Worm (Caenorhabditis elegans) whole organism, L4 larva: ENCODE data around the gene clec-66.

Experiments used
- F10B5.3 ChIP-seq: sonication (generic microtip); optimal IDR thresholded peaks from 2 replicates; lab custom pipeline; 2016; ENCODE audit warnings: mild to moderate bottlenecking, missing genetic modification characterization, missing compliant biosample characterization
- F49E8.2 ChIP-seq: sonication (generic microtip); optimal IDR thresholded peaks from 2 replicates; lab custom pipeline; 2016; ENCODE audit warnings: missing compliant biosample characterization, mild to moderate bottlenecking, missing genetic modification characterization, borderline replicate concordance
- R02D3.7 ChIP-seq: fragments of 150-350 bp; sonication (generic microtip); optimal IDR thresholded peaks from 3 replicates; lab custom pipeline; 2014; ENCODE audit warnings: missing biosample characterization, missing genetic modification characterization
- T20F7.1 ChIP-seq: fragments of 200-800 bp; sonication (Bioruptor generic); optimal IDR thresholded peaks from 2 replicates; lab custom pipeline; 2018; ENCODE audit warnings: mild to moderate bottlenecking, missing genetic modification characterization, missing compliant biosample characterization
- Y105C5A.15 ChIP-seq: fragments of 200-800 bp; sonication (Bioruptor generic); IDR thresholded peaks from 2 replicates; pipeline ENCODE4 v1.3.6; 2022; ENCODE audit warnings: missing genetic modification characterization, missing compliant biosample characterization
- Y5F2A.4 ChIP-seq: fragments of 200-800 bp; sonication (Bioruptor generic); optimal IDR thresholded peaks from 2 replicates; lab custom pipeline; 2018; ENCODE audit warnings: mild to moderate bottlenecking, missing genetic modification characterization, missing compliant biosample characterization
- ZK546.5 ChIP-seq, 2 experiments: sonication (generic microtip); optimal IDR thresholded peaks; 2 replicates each; lab custom pipeline; 2017; ENCODE audit warnings: missing biosample characterization in 2 of 2, missing genetic modification characterization in 2 of 2
- aly-2 ChIP-seq: sonication (generic microtip); optimal IDR thresholded peaks from 2 replicates; lab custom pipeline; 2018; ENCODE audit warnings: missing biosample characterization, missing genetic modification characterization
- attf-4 ChIP-seq: sonication (generic microtip); optimal IDR thresholded peaks from 3 replicates; lab custom pipeline; 2017; ENCODE audit warnings: missing biosample characterization, missing genetic modification characterization
- ceh-20 ChIP-seq: fragments of 200-800 bp; sonication (Bioruptor generic); IDR thresholded peaks from 2 replicates; pipeline ENCODE4 v1.3.6; 2022; ENCODE audit warnings: missing genetic modification reagents, missing genetic modification characterization, missing compliant biosample characterization
- ceh-44 ChIP-seq: fragments of 200-800 bp; sonication (Bioruptor generic); IDR thresholded peaks from 2 replicates; pipeline ENCODE4 v1.3.6; 2022; ENCODE audit warnings: missing genetic modification reagents, missing genetic modification characterization, missing compliant biosample characterization
- ces-1 ChIP-seq: fragments of 150-350 bp; sonication (generic microtip); optimal IDR thresholded peaks from 4 replicates; lab custom pipeline; 2014; ENCODE audit warnings: missing biosample characterization, missing genetic modification reagents, missing genetic modification characterization
- daf-16 ChIP-seq, 3 experiments: sonication (generic microtip); optimal IDR thresholded peaks; 2 replicates each; lab custom pipeline; 2016 to 2017; ENCODE audit warnings: missing genetic modification characterization in 3 of 3, missing genetic modification reagents in 3 of 3, mild to moderate bottlenecking in 2 of 3, missing compliant biosample characterization in 2 of 3, missing biosample characterization in 1 of 3, moderate library complexity in 1 of 3
- dmd-6 ChIP-seq: fragments of 200-800 bp; sonication (Bioruptor generic); IDR thresholded peaks from 2 replicates; pipeline ENCODE4 v1.3.6; 2022; ENCODE audit warnings: missing genetic modification reagents, missing genetic modification characterization, missing compliant biosample characterization
- dpl-1 ChIP-seq: fragments of 150-350 bp; optimal IDR thresholded peaks from 2 replicates; lab custom pipeline; 2014; ENCODE audit warnings: missing biosample characterization, missing genetic modification reagents, missing genetic modification characterization
- fos-1 ChIP-seq: fragments of 150-350 bp; optimal IDR thresholded peaks from 2 replicates; lab custom pipeline; 2014; ENCODE audit warnings: missing biosample characterization, missing genetic modification characterization
- gei-8 ChIP-seq: fragments of 200-800 bp; sonication (Bioruptor generic); optimal IDR thresholded peaks from 2 replicates; lab custom pipeline; 2018; ENCODE audit warnings: mild to moderate bottlenecking, missing genetic modification characterization, missing compliant biosample characterization
- hlh-30 ChIP-seq: sonication (generic microtip); optimal IDR thresholded peaks from 2 replicates; lab custom pipeline; 2017; ENCODE audit warnings: antibody characterized with exemption, mild to moderate bottlenecking, missing genetic modification characterization, missing compliant biosample characterization; ENCODE audit not compliant: insufficient read depth
- hmg-1.1 ChIP-seq: fragments of 200-800 bp; sonication (Bioruptor generic); IDR thresholded peaks from 2 replicates; pipeline ENCODE4 v1.3.6; 2022; ENCODE audit warnings: missing genetic modification reagents, missing genetic modification characterization, missing compliant biosample characterization
- jun-1 ChIP-seq: fragments of 150-350 bp; optimal IDR thresholded peaks from 2 replicates; lab custom pipeline; 2014; ENCODE audit warnings: missing biosample characterization, missing genetic modification reagents, missing genetic modification characterization
- lim-7 ChIP-seq: fragments of 200-800 bp; sonication (Bioruptor generic); IDR thresholded peaks from 2 replicates; pipeline ENCODE4 v1.3.6; 2022; ENCODE audit warnings: missing genetic modification characterization, missing compliant biosample characterization
- lin-1 ChIP-seq: fragments of 200-800 bp; sonication (Bioruptor generic); IDR thresholded peaks from 2 replicates; pipeline ENCODE4 v1.3.6; 2022; ENCODE audit warnings: missing genetic modification reagents, missing genetic modification characterization, missing compliant biosample characterization
- lin-29 ChIP-seq: fragments of 200-800 bp; sonication (Bioruptor generic); IDR thresholded peaks from 2 replicates; pipeline ENCODE4 v1.3.6; 2022; ENCODE audit warnings: missing genetic modification reagents, missing genetic modification characterization, missing compliant biosample characterization
- lin-38 ChIP-seq: fragments of 200-800 bp; sonication (Bioruptor generic); IDR thresholded peaks from 2 replicates; pipeline ENCODE4 v1.3.6; 2022; ENCODE audit warnings: missing genetic modification reagents, missing genetic modification characterization, missing compliant biosample characterization
- lin-39 ChIP-seq: fragments of 150-350 bp; optimal IDR thresholded peaks from 2 replicates; lab custom pipeline; 2014; ENCODE audit warnings: missing biosample characterization, missing genetic modification reagents, missing genetic modification characterization
- lir-3 ChIP-seq: sonication (generic microtip); optimal IDR thresholded peaks from 2 replicates; lab custom pipeline; 2016; ENCODE audit warnings: mild to moderate bottlenecking, missing genetic modification characterization, missing compliant biosample characterization
- madf-9 ChIP-seq: fragments of 200-800 bp; sonication (Bioruptor generic); conservative IDR thresholded peaks from 2 replicates; pipeline ENCODE4 v1.3.6; 2022; ENCODE audit warnings: missing genetic modification reagents, missing genetic modification characterization, missing compliant biosample characterization
- mxl-2 ChIP-seq: fragments of 200-800 bp; sonication (Bioruptor generic); conservative IDR thresholded peaks from 2 replicates; pipeline ENCODE4 v1.3.6; 2022; ENCODE audit warnings: missing genetic modification reagents, missing genetic modification characterization, missing compliant biosample characterization
- nhr-102 ChIP-seq: sonication (generic microtip); optimal IDR thresholded peaks from 2 replicates; lab custom pipeline; 2016; ENCODE audit warnings: mild to moderate bottlenecking, missing genetic modification characterization, moderate library complexity, missing compliant biosample characterization
- nhr-111 ChIP-seq: fragments of 200-800 bp; sonication (Bioruptor generic); optimal IDR thresholded peaks from 2 replicates; lab custom pipeline; 2018; ENCODE audit warnings: mild to moderate bottlenecking, missing genetic modification characterization, missing compliant biosample characterization
- nhr-41 ChIP-seq: fragments of 200-800 bp; sonication (Bioruptor generic); IDR thresholded peaks from 2 replicates; pipeline ENCODE4 v1.3.6; 2022; ENCODE audit warnings: missing genetic modification reagents, missing genetic modification characterization, missing compliant biosample characterization
- nhr-76 ChIP-seq: fragments of 150-350 bp; optimal IDR thresholded peaks from 2 replicates; lab custom pipeline; 2014; ENCODE audit warnings: missing biosample characterization, missing genetic modification characterization
- nhr-77 ChIP-seq: fragments of 150-350 bp; optimal IDR thresholded peaks from 2 replicates; lab custom pipeline; 2014; ENCODE audit warnings: missing biosample characterization, missing genetic modification characterization
- php-3 ChIP-seq: fragments of 200-800 bp; sonication (Bioruptor generic); IDR thresholded peaks from 2 replicates; pipeline ENCODE4 v1.3.6; 2022; ENCODE audit warnings: missing genetic modification reagents, missing genetic modification characterization, missing compliant biosample characterization
- pqm-1 ChIP-seq: sonication (generic microtip); optimal IDR thresholded peaks from 2 replicates; lab custom pipeline; 2017; ENCODE audit warnings: missing biosample characterization, missing genetic modification characterization
- set-16 ChIP-seq: fragments of 200-800 bp; sonication (Bioruptor generic); IDR thresholded peaks from 2 replicates; pipeline ENCODE4 v1.3.6; 2022; ENCODE audit warnings: missing genetic modification reagents, missing genetic modification characterization, missing compliant biosample characterization
- snpc-1.2 ChIP-seq: fragments of 200-800 bp; sonication (Bioruptor generic); IDR thresholded peaks from 2 replicates; pipeline ENCODE4 v1.3.6; 2022; ENCODE audit warnings: missing genetic modification reagents, missing genetic modification characterization, missing compliant biosample characterization
- snpc-4 ChIP-seq: fragments of 150-350 bp; optimal IDR thresholded peaks from 2 replicates; lab custom pipeline; 2014; ENCODE audit warnings: missing biosample characterization, missing genetic modification characterization
- spr-1 ChIP-seq: sonication (generic microtip); optimal IDR thresholded peaks from 2 replicates; lab custom pipeline; 2016; ENCODE audit warnings: mild to moderate bottlenecking, missing genetic modification characterization, missing compliant biosample characterization
- unc-39 ChIP-seq: sonication (generic microtip); optimal IDR thresholded peaks from 2 replicates; lab custom pipeline; 2017; ENCODE audit warnings: missing biosample characterization, missing genetic modification characterization
- unc-62 ChIP-seq, 3 experiments: fragments of 150-350 bp in 1 of 3; sonication (generic microtip); optimal IDR thresholded peaks in 2 of 3; peaks in 1 of 3; 1 replicate in 1 of 3; 2 replicates in 2 of 3; lab custom pipeline; 2014 to 2017; ENCODE audit warnings: missing biosample characterization in 3 of 3, missing genetic modification characterization in 3 of 3, missing genetic modification reagents in 3 of 3, missing genotype in 1 of 3
- zfp-2 ChIP-seq: sonication (generic microtip); optimal IDR thresholded peaks from 2 replicates; lab custom pipeline; 2016; ENCODE audit warnings: mild to moderate bottlenecking, missing genetic modification characterization, missing compliant biosample characterization
- zfp-3 ChIP-seq: fragments of 200-800 bp; sonication (Bioruptor generic); conservative IDR thresholded peaks from 2 replicates; pipeline ENCODE4 v1.3.6; 2022; ENCODE audit warnings: missing genetic modification reagents, missing genetic modification characterization, missing compliant biosample characterization
- zip-11 ChIP-seq: fragments of 200-800 bp; sonication (Bioruptor generic); IDR thresholded peaks from 2 replicates; pipeline ENCODE4 v1.3.6; 2022; ENCODE audit warnings: missing genetic modification characterization, missing compliant biosample characterization
- zip-2 ChIP-seq: fragments of 150-350 bp; optimal IDR thresholded peaks from 2 replicates; lab custom pipeline; 2014; ENCODE audit warnings: missing biosample characterization, missing genetic modification characterization
- ztf-11 ChIP-seq: fragments of 150-350 bp; optimal IDR thresholded peaks from 2 replicates; lab custom pipeline; 2014; ENCODE audit warnings: missing biosample characterization, missing genetic modification characterization

clec-66 gene

DNA sequence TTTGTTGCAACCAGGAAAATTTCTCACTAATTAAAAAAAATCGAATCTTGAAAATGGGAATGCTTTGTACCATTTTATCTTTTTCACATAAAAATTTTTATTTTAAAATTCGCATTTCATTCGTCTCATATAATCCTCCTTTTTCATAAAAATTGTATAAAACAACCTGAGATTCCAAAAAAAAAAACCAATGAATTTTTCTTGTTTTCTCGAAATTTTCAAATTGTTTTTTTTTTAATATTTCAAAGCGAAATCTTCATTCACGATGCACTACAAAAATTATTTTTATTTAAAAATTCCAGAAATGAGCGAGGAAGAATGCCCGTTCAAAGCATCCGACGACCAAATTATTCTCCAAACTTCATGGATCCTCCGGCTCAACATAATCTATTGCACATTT is 19.2 kb upstream of the clec-66 start, which contains the start of gene sra-14:
Gene sra-14 (plus strand): TSS at position 301 of the 400 bp plus-strand sequence.
- no peak for TF ChIP-seq gei-8 (GFP tag; lab: Kevin White, UChicago)
- TF ChIP-seq ceh-44 (GFP tag; lab: Robert Waterston, UW): no peak
- no peak for TF ChIP-seq jun-1 (tag; lab: Kevin White, UChicago)
- no peak for TF ChIP-seq dpl-1 (GFP tag; lab: Kevin White, UChicago)
- no peak for TF ChIP-seq ces-1 (GFP tag; lab: Kevin White, UChicago)
- TF ChIP-seq zip-2 (tag; lab: Kevin White, UChicago): no peak
- TF ChIP-seq attf-4 (tag; lab: Kevin White, UChicago): no peak
- no peak for TF ChIP-seq ztf-11

DNA sequence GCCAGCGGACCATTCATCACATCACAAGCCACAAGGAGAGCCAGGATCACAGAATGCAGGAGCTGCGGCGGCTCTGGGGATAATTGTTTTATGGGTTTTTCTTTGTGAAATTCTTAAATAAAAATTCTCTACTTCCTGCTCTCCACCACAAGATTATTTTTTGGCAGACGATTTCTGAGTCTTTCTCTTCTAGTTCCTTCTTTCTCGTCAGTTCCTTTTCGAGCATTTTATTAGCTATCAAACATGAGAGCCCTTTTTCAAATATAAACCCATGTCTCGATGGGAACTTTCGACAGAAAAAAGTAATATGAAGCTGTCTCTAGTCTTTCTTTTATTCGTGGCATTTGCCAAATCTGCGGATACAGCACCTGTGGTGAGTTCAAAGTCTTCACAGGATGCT is 15.7 kb upstream of the clec-66 start, which contains the start of gene F35C5.3:
Gene F35C5.3 (plus strand): TSS at position 301 of the 400 bp plus-strand sequence.
- TF ChIP-seq F10B5.3 (tag; lab: Kevin White, UChicago): no peak
- TF ChIP-seq lin-1 (GFP tag; lab: Robert Waterston, UW): no peak
- no peak for TF ChIP-seq spr-1
- TF ChIP-seq attf-4 (tag; lab: Kevin White, UChicago): no peak
- no peak for TF ChIP-seq zfp-3
- TF ChIP-seq mxl-2 (GFP tag; lab: Robert Waterston, UW): no peak
- no peak for TF ChIP-seq php-3 (GFP tag; lab: Robert Waterston, UW)
- no peak for TF ChIP-seq snpc-1.2
- TF ChIP-seq lir-3 (tag; lab: Kevin White, UChicago): no peak
- TF ChIP-seq nhr-76 (tag; lab: Kevin White, UChicago): no peak
- TF ChIP-seq fos-1 (tag; lab: Kevin White, UChicago): no peak
- TF ChIP-seq madf-9 (GFP tag; lab: Robert Waterston, UW): no peak
- TF ChIP-seq nhr-111 (GFP tag; lab: Kevin White, UChicago): no peak
- no peak for TF ChIP-seq R02D3.7 (tag; lab: Kevin White, UChicago)
- TF ChIP-seq zip-2 (tag; lab: Kevin White, UChicago): no peak
- no peak for TF ChIP-seq lim-7
- no peak for TF ChIP-seq jun-1 (tag; lab: Kevin White, UChicago)
- TF ChIP-seq Y105C5A.15 (GFP tag; lab: Robert Waterston, UW): no peak
- TF ChIP-seq lin-38 (GFP tag; lab: Robert Waterston, UW): no peak

DNA sequence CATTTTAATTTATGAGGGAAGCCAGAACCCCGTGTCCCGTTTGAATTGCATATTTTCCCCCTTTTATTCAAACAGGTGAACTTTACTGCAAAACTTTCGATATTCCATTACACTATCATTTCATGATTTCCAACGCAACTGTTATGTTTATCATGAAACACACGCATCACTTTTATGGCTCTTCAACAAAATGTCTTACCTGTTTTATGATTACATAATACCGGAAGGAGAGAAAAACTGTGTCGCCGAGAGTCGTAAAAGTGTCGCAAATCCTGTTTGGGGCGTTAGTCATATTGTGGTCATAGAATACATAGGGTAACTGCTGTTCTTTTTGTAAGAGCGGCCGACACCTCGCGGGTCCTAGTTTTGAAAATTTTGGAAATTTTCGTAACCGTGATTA is 11.8 kb upstream of the clec-66 start:
- TF ChIP-seq lin-39 (no peak), set-16 (GFP tag; lab: Robert Waterston, UW) (no peak), R02D3.7 (tag; lab: Kevin White, UChicago) (no peak), zfp-2 (tag; lab: Kevin White, UChicago) (no peak), gei-8 (GFP tag; lab: Kevin White, UChicago) (no peak), nhr-77 (no peak), zip-2 (tag; lab: Kevin White, UChicago) (no peak), nhr-41 (no peak), mxl-2 (GFP tag; lab: Robert Waterston, UW) (no peak), ZK546.5 (tag; optimal IDR thresholded peaks at IDR 0.05; lab: Kevin White, UChicago) (no peak), unc-39 (tag; lab: Kevin White, UChicago) (no peak), F49E8.2 (tag; lab: Kevin White, UChicago) (no peak), nhr-102 (tag; lab: Kevin White, UChicago) (peak; percentile 56), aly-2 (tag; lab: Kevin White, UChicago) (no peak), unc-62 (GFP tag; optimal IDR thresholded peaks at IDR 0.05 in 1 of 2; lab: Kevin White, UChicago) (no peak), unc-62 (tag; optimal IDR thresholded peaks at IDR 0.05; lab: Kevin White, UChicago) (no peak), dmd-6 (GFP tag; lab: Robert Waterston, UW) (peak; percentile 26; the same call in 1 of the 2 replicates), Y5F2A.4 (GFP tag; lab: Kevin White, UChicago) (no peak), jun-1 (tag; lab: Kevin White, UChicago) (no peak), daf-16 (GFP tag; optimal IDR thresholded peaks at IDR 0.05; lab: Kevin White, UChicago) (no peak), daf-16 (tag; optimal IDR thresholded peaks at IDR 0.05; lab: Kevin White, UChicago) (peak; percentile 88), hmg-1.1 (GFP tag; lab: Robert Waterston, UW) (no peak), lin-29 (GFP tag; lab: Robert Waterston, UW) (no peak), spr-1 (no peak), ceh-20 (GFP tag; lab: Robert Waterston, UW) (no peak), pqm-1 (tag; lab: Kevin White, UChicago) (peak; percentile 74), hlh-30 (tag; lab: Kevin White, UChicago) (no peak), T20F7.1 (GFP tag; lab: Kevin White, UChicago) (no peak), zip-11 (GFP tag; lab: Robert Waterston, UW) (no peak), snpc-4 (tag; lab: Kevin White, UChicago) (no peak), fos-1 (tag; lab: Kevin White, UChicago) (no peak)
